Worm (Caenorhabditis elegans) whole organism, young adult: ENCODE data around the gene fbxa-82.
A peak's percentile ranks its signal among the peaks of the same experiment; 100 is the strongest.

Experiments
- D2030.7 ChIP-seq: fragments of 200-800 bp; sonication (Bioruptor generic); IDR thresholded peaks from 2 replicates; pipeline ENCODE4 v1.3.6; 2022; ENCODE audit warnings: missing genetic modification reagents, missing genetic modification characterization, missing compliant biosample characterization
- F22D6.2 ChIP-seq: sonication (generic microtip); optimal IDR thresholded peaks from 2 replicates; lab custom pipeline; 2016; ENCODE audit warnings: mild to moderate bottlenecking, missing genetic modification characterization, missing compliant biosample characterization
- F33H1.4 ChIP-seq: fragments of 200-800 bp; sonication (Bioruptor generic); IDR thresholded peaks from 2 replicates; pipeline ENCODE4 v1.3.6; 2022; ENCODE audit warnings: missing genetic modification reagents, missing genetic modification characterization, missing compliant biosample characterization
- F39B2.1 ChIP-seq: fragments of 200-800 bp; sonication (Bioruptor generic); IDR thresholded peaks from 2 replicates; pipeline ENCODE4 v1.3.6; 2022; ENCODE audit warnings: missing genetic modification reagents, missing genetic modification characterization, missing compliant biosample characterization
- K11D2.4 ChIP-seq: fragments of 200-800 bp; sonication (Bioruptor generic); IDR thresholded peaks from 2 replicates; pipeline ENCODE4 v1.3.6; 2022; ENCODE audit warnings: missing genetic modification reagents, missing genetic modification characterization, missing compliant biosample characterization
- T26A5.8 ChIP-seq: sonication (generic microtip); optimal IDR thresholded peaks from 2 replicates; lab custom pipeline; 2016; ENCODE audit warnings: missing genetic modification characterization, missing compliant biosample characterization
- Y53G8AR.9 ChIP-seq: fragments of 200-800 bp; sonication (Bioruptor generic); conservative IDR thresholded peaks from 2 replicates; pipeline ENCODE4 v1.3.6; 2022; ENCODE audit warnings: missing genetic modification reagents, missing genetic modification characterization, missing compliant biosample characterization
- Y95B8A.8 ChIP-seq: fragments of 200-800 bp; sonication (Bioruptor generic); IDR thresholded peaks from 2 replicates; pipeline ENCODE4 v1.3.6; 2022; ENCODE audit warnings: missing genetic modification reagents, missing genetic modification characterization, missing compliant biosample characterization
- akir-1 ChIP-seq: fragments of 200-800 bp; sonication (Bioruptor generic); optimal IDR thresholded peaks from 2 replicates; lab custom pipeline; 2018; ENCODE audit warnings: mild to moderate bottlenecking, missing genetic modification characterization, moderate library complexity, missing compliant biosample characterization
- cebp-1 ChIP-seq, 2 experiments: fragments of 200-800 bp in 1 of 2; sonication (Bioruptor generic) in 1 of 2; sonication (generic microtip) in 1 of 2; IDR thresholded peaks in 1 of 2; optimal IDR thresholded peaks in 1 of 2; 2 replicates each; pipeline versions ENCODE4 v1.3.6 to Lab custom; 2017 to 2022; ENCODE audit warnings: missing compliant biosample characterization in 2 of 2, missing genetic modification characterization in 2 of 2, mild to moderate bottlenecking in 1 of 2, missing genetic modification reagents in 1 of 2, moderate library complexity in 1 of 2
- cebp-2 ChIP-seq: fragments of 200-800 bp; sonication (Bioruptor generic); IDR thresholded peaks from 2 replicates; pipeline ENCODE4 v1.3.6; 2022; ENCODE audit warnings: missing genetic modification characterization, missing compliant biosample characterization
- dox-1 ChIP-seq: fragments of 200-800 bp; sonication (Bioruptor generic); IDR thresholded peaks from 2 replicates; pipeline ENCODE4 v1.3.6; 2022; ENCODE audit warnings: missing genetic modification reagents, missing genetic modification characterization, missing compliant biosample characterization
- dpl-1 ChIP-seq: fragments of 150-350 bp; optimal IDR thresholded peaks from 2 replicates; lab custom pipeline; 2014; ENCODE audit warnings: missing biosample characterization, missing genetic modification reagents, missing genetic modification characterization
- efl-1 ChIP-seq: fragments of 150-350 bp; optimal IDR thresholded peaks from 2 replicates; lab custom pipeline; 2014; ENCODE audit warnings: missing biosample characterization, missing genetic modification reagents, missing genetic modification characterization
- egl-44 ChIP-seq: fragments of 200-800 bp; sonication (Bioruptor generic); IDR thresholded peaks from 2 replicates; pipeline ENCODE4 v1.3.6; 2022; ENCODE audit warnings: missing genetic modification reagents, missing genetic modification characterization, missing compliant biosample characterization
- egrh-3 ChIP-seq: fragments of 200-800 bp; sonication (Bioruptor generic); IDR thresholded peaks from 2 replicates; pipeline ENCODE4 v1.3.6; 2022; ENCODE audit warnings: missing genetic modification reagents, missing genetic modification characterization, missing compliant biosample characterization
- lin-26 ChIP-seq: fragments of 200-800 bp; sonication (Bioruptor generic); IDR thresholded peaks from 2 replicates; pipeline ENCODE4 v1.3.6; 2022; ENCODE audit warnings: missing genetic modification reagents, missing genetic modification characterization, missing compliant biosample characterization
- lin-40 ChIP-seq: sonication (generic microtip); optimal IDR thresholded peaks from 2 replicates; lab custom pipeline; 2016; ENCODE audit warnings: missing genetic modification characterization, mild to moderate bottlenecking, missing compliant biosample characterization, missing genotype, missing genetic modification reagents
- lir-1 ChIP-seq: fragments of 200-800 bp; sonication (Bioruptor generic); conservative IDR thresholded peaks from 2 replicates; pipeline ENCODE4 v1.3.6; 2022; ENCODE audit warnings: missing genetic modification reagents, missing genetic modification characterization, missing compliant biosample characterization
- lsl-1 ChIP-seq: fragments of 200-800 bp; sonication (Bioruptor generic); optimal IDR thresholded peaks from 2 replicates; lab custom pipeline; 2018; ENCODE audit warnings: mild to moderate bottlenecking, missing genetic modification characterization, moderate library complexity, missing compliant biosample characterization
- madf-6 ChIP-seq: fragments of 200-800 bp; sonication (Bioruptor generic); IDR thresholded peaks from 2 replicates; pipeline ENCODE4 v1.3.6; 2022; ENCODE audit warnings: missing genetic modification reagents, missing genetic modification characterization, missing compliant biosample characterization
- madf-8 ChIP-seq: fragments of 200-800 bp; sonication (Bioruptor generic); conservative IDR thresholded peaks from 2 replicates; pipeline ENCODE4 v1.3.6; 2022; ENCODE audit warnings: missing genetic modification reagents, missing genetic modification characterization, missing compliant biosample characterization
- mcd-1 ChIP-seq: fragments of 200-800 bp; sonication (Bioruptor generic); IDR thresholded peaks from 2 replicates; pipeline ENCODE4 v1.3.6; 2022; ENCODE audit warnings: missing genetic modification reagents, missing genetic modification characterization, missing compliant biosample characterization
- rpc-1 ChIP-seq, 2 experiments: fragments of 150-350 bp in 1 of 2; sonication (generic microtip) in 1 of 2; optimal IDR thresholded peaks; 2 replicates each; lab custom pipeline; 2014 to 2018; ENCODE audit warnings: missing biosample characterization in 1 of 2, missing genetic modification characterization in 1 of 2, missing genetic modification reagents in 1 of 2, missing genotype in 1 of 2
- sea-2 ChIP-seq: fragments of 200-800 bp; sonication (Bioruptor generic); IDR thresholded peaks from 2 replicates; pipeline ENCODE4 v1.3.6; 2022; ENCODE audit warnings: missing genetic modification characterization, missing compliant biosample characterization
- snpc-1.3 ChIP-seq: sonication (generic microtip); optimal IDR thresholded peaks from 2 replicates; lab custom pipeline; 2017; ENCODE audit warnings: missing genetic modification characterization, mild to moderate bottlenecking, missing compliant biosample characterization, antibody characterized with exemption, moderate library complexity, missing genotype, missing genetic modification reagents; ENCODE audit not compliant: insufficient read depth
- sptf-2 ChIP-seq: fragments of 200-800 bp; sonication (Bioruptor generic); optimal IDR thresholded peaks from 2 replicates; lab custom pipeline; 2018; ENCODE audit warnings: mild to moderate bottlenecking, missing genetic modification characterization, missing compliant biosample characterization
- unc-130 ChIP-seq: sonication (generic microtip); optimal IDR thresholded peaks from 2 replicates; lab custom pipeline; 2016; ENCODE audit warnings: missing genetic modification reagents, missing genetic modification characterization, missing compliant biosample characterization
- xnd-1 ChIP-seq: sonication (generic microtip); optimal IDR thresholded peaks from 2 replicates; lab custom pipeline; 2016; ENCODE audit warnings: missing genotype, missing genetic modification reagents, missing genetic modification characterization, missing compliant biosample characterization
- zfh-2 ChIP-seq: fragments of 200-800 bp; sonication (Bioruptor generic); conservative IDR thresholded peaks from 2 replicates; pipeline ENCODE4 v1.3.6; 2022; ENCODE audit warnings: missing genetic modification reagents, missing genetic modification characterization, missing compliant biosample characterization
- ztf-18 ChIP-seq: sonication (generic microtip); optimal IDR thresholded peaks from 2 replicates; lab custom pipeline; 2016; ENCODE audit warnings: missing genotype, mild to moderate bottlenecking, missing genetic modification characterization, missing compliant biosample characterization
- ztf-3 ChIP-seq: fragments of 200-800 bp; sonication (Bioruptor generic); optimal IDR thresholded peaks from 2 replicates; lab custom pipeline; 2018; ENCODE audit warnings: mild to moderate bottlenecking, missing genetic modification characterization, missing compliant biosample characterization
- ztf-6 ChIP-seq: fragments of 200-800 bp; sonication (Bioruptor generic); IDR thresholded peaks from 2 replicates; pipeline ENCODE4 v1.3.6; 2022; ENCODE audit warnings: missing genetic modification reagents, missing genetic modification characterization, missing compliant biosample characterization

The fbxa-82 gene

DNA sequence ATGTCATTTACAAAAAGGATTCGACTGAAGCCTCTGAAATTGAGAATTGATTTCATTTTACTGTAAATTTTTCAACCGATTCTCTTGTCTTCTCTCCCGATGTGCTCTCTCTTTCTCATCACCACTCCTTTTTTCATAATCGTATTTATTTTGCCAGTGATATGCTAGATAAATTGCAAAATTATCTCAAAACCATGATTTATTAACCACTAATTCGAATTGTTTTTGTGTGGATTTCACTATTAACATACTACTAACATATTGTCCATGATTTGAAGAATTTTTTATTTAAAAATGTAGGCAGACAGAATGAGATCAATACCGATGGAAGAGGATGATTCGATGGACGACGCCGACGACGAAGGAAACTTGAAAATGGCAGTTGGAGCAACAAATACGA lies 14.8 kb upstream of the fbxa-82 start, which contains the start of gene C25D7.10:
Gene C25D7.10, plus strand, starts transcription at position 301 of the 400 bp plus-strand sequence.
- TF ChIP-seq cebp-2 (GFP tag; lab: Robert Waterston, UW) (0 out of 2 replicates have a peak, but pooled peaks have one; percentile 65), lin-26 (no peak), madf-6 (GFP tag; lab: Robert Waterston, UW) (0 out of 2 replicates have a peak, but pooled peaks have one; percentile 23), lir-1 (GFP tag; lab: Robert Waterston, UW) (no peak), lin-40 (tag; lab: Kevin White, UChicago) (no peak)

DNA sequence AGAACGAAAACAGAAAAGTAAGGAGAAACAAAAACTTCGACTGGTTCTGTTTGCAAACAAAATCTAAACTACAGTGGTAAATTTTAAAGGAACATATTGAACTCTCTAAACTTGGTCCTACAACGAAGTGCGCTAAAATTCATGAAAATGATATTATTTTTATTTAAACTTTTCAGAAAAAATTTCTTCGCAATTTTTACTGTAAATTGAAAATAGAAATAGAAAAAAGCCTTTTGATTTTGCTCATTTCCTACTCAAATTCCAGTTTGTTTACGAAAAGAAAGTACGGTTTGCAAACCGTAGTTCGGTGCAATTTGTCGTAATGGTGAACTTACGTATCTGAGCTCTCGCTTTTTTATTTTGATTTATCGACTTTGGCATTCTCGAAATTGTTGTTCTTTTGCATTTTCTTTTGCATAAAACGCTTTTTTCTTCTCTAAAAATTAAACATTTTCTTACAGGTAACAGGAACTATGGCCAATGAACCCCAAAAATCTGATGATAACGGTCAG lies 13.6 kb upstream of the fbxa-82 start, which contains the start of gene otub-1:
Gene otub-1, plus strand, starts transcription at position 462 of the 512 bp plus-strand sequence.
- peak; percentile 42; the same call in 1 of the 2 replicates for TF ChIP-seq D2030.7
- peak; percentile 25; the same call in 1 of the 2 replicates for TF ChIP-seq madf-8 (GFP tag; lab: Robert Waterston, UW)
- TF ChIP-seq xnd-1: peak; percentile 72
- no peak for TF ChIP-seq snpc-1.3
- TF ChIP-seq F33H1.4 (GFP tag; lab: Robert Waterston, UW): peak; percentile 76
- peak; percentile 97 for TF ChIP-seq lsl-1 (GFP tag; lab: Kevin White, UChicago)
- no peak for TF ChIP-seq cebp-1 (GFP tag; IDR thresholded peaks at IDR 0.05; lab: Robert Waterston, UW)
- no peak for TF ChIP-seq cebp-1 (tag; optimal IDR thresholded peaks at IDR 0.05; lab: Kevin White, UChicago)
- TF ChIP-seq unc-130: peak; percentile 47

DNA sequence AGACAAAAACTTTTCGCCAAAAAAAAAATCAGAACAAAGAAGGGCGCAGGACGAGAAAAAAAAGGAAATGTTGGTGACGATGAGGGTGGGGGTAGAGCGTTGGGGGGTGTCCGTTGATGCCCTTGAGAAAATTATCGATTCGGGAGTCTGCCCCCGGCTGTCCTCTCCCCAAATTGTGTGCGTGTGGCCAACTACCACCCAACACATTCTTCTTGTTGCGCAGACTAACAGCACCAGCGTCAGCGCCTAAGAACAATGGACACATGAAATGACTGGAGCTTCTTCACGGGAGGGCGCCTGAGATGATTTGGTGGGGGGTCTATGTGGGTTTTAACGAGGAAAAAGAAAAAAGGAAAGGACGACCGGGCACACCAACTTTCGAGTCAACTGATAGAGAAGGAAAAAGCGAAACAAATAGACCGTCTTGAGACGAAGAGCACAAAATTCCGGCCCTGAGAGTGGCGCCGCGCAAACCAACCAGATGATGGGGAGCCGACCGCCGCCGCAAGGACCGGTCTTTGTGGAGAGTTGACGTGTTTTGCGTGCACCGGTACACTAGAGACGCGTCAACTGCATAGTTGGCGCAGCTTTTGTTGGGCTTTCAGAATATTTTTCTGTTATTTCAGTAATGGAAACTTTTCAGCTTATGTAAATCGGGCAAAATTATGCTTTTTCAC lies 12.9 kb upstream of the fbxa-82 start, which contains the start of gene C25D7.9:
Gene C25D7.9, plus strand, starts transcription at position 68 of the 677 bp plus-strand sequence.
- TF ChIP-seq egrh-3 (0 out of 2 replicates have a peak, but pooled peaks have one; percentile 11), Y53G8AR.9 (GFP tag; lab: Robert Waterston, UW) (no peak), zfh-2 (GFP tag; lab: Robert Waterston, UW) (peak; percentile 89), cebp-1 (GFP tag; IDR thresholded peaks at IDR 0.05; lab: Robert Waterston, UW) (no peak), cebp-1 (tag; optimal IDR thresholded peaks at IDR 0.05; lab: Kevin White, UChicago) (peak; percentile 22), ztf-18 (peak; percentile 84), dox-1 (GFP tag; lab: Robert Waterston, UW) (peak; percentile 62), ztf-3 (no peak), dpl-1 (GFP tag; lab: Kevin White, UChicago) (no peak), mcd-1 (GFP tag; lab: Robert Waterston, UW) (peak; percentile 42; the same call in 1 of the 2 replicates), F22D6.2 (tag; lab: Kevin White, UChicago) (no peak), Y95B8A.8 (GFP tag; lab: Robert Waterston, UW) (no peak), efl-1 (no peak), sptf-2 (GFP tag; lab: Kevin White, UChicago) (no peak)

DNA sequence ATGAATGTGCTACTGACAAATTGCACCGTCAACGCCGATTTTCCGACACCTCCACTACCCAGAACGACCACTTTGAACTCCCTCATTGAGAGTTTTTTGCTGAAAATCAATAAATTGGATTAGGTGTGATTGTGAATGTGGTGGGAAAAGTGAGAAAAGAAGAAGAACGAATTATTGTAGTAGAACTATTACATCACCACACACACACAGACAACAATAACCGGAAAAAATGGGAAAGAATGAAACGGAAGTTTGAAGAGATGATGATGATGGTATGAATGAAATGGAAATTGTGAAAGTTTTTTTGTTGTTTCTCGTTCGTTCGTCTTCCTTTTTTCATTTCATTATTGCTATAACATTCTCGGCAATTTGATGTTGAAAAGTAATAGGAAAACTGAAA lies 11.7 kb upstream of the fbxa-82 start, which contains the start of gene rap-2:
Gene rap-2, minus strand, starts transcription at position 101 of the 400 bp plus-strand sequence.
- TF ChIP-seq mcd-1 (GFP tag; lab: Robert Waterston, UW): no peak
- TF ChIP-seq sea-2 (GFP tag; lab: Robert Waterston, UW): no peak
- no peak for TF ChIP-seq akir-1 (GFP tag; lab: Kevin White, UChicago)
- TF ChIP-seq madf-6 (GFP tag; lab: Robert Waterston, UW): no peak
- TF ChIP-seq F39B2.1 (GFP tag; lab: Robert Waterston, UW): no peak
- TF ChIP-seq K11D2.4 (GFP tag; lab: Robert Waterston, UW): no peak
- no peak for TF ChIP-seq ztf-6 (GFP tag; lab: Robert Waterston, UW)
- TF ChIP-seq T26A5.8 (tag; lab: Kevin White, UChicago): no peak
- TF ChIP-seq rpc-1 (optimal IDR thresholded peaks at IDR 0.05; lab: Kevin White, UChicago): no peak
- TF ChIP-seq rpc-1 (tag; optimal IDR thresholded peaks at IDR 0.05; lab: Kevin White, UChicago): no peak
- no peak for TF ChIP-seq egl-44 (GFP tag; lab: Robert Waterston, UW)
